Fruit fly (Drosophila melanogaster) whole organism, embryonic: ENCODE measurements around the gene yellow-e3.

Experiments
- Ada2b ChIP-seq: fragments of 200-800 bp; sonication (Bioruptor generic); IDR thresholded peaks from 2 replicates; pipeline ENCODE4 v1.3.6; 2022; ENCODE audit warnings: missing biosample characterization, missing genetic modification characterization
- Adf1 ChIP-seq: fragments of 200-800 bp; sonication (Bioruptor generic); IDR thresholded peaks from 2 replicates; pipeline ENCODE4 v1.3.6; 2022; ENCODE audit warnings: missing biosample characterization, missing genetic modification characterization
- Asciz ChIP-seq: fragments of 200-800 bp; sonication (Bioruptor generic); optimal IDR thresholded peaks from 2 replicates; lab custom pipeline; 2017; ENCODE audit warnings: missing biosample characterization, mild to moderate bottlenecking, missing genetic modification characterization, missing genetic modification reagents
- CG10462 ChIP-seq: fragments of 200-800 bp; sonication (Bioruptor generic); optimal IDR thresholded peaks from 2 replicates; lab custom pipeline; 2016; ENCODE audit warnings: missing biosample characterization, missing genetic modification characterization
- CG11093 ChIP-seq: fragments of 200-800 bp; sonication (Bioruptor generic); IDR thresholded peaks from 3 replicates; pipeline ENCODE4 v1.3.6; 2022; ENCODE audit warnings: missing biosample characterization, missing genetic modification characterization
- CG11456 ChIP-seq: fragments of 200-800 bp; sonication (Bioruptor generic); IDR thresholded peaks from 3 replicates; pipeline ENCODE4 v1.3.6; 2022; ENCODE audit warnings: missing biosample characterization, missing genetic modification characterization
- CG12155 ChIP-seq: fragments of 200-800 bp; sonication (Bioruptor generic); optimal IDR thresholded peaks from 3 replicates; lab custom pipeline; 2016; ENCODE audit warnings: missing biosample characterization, missing genetic modification characterization
- CG13894 ChIP-seq: fragments of 200-800 bp; sonication (Bioruptor generic); optimal IDR thresholded peaks from 3 replicates; lab custom pipeline; 2018; ENCODE audit warnings: missing biosample characterization, mild to moderate bottlenecking, missing genetic modification characterization, moderate library complexity
- CG16815 ChIP-seq: fragments of 200-800 bp; sonication (Bioruptor generic); optimal IDR thresholded peaks from 3 replicates; lab custom pipeline; 2017; ENCODE audit warnings: missing biosample characterization, mild to moderate bottlenecking, missing genetic modification characterization
- CG16863 ChIP-seq: fragments of 200-800 bp; sonication (Bioruptor generic); optimal IDR thresholded peaks from 3 replicates; lab custom pipeline; 2016; ENCODE audit warnings: missing biosample characterization, missing genetic modification characterization
- CG2202 ChIP-seq: fragments of 200-800 bp; sonication (Bioruptor generic); optimal IDR thresholded peaks from 2 replicates; lab custom pipeline; 2018; ENCODE audit warnings: missing biosample characterization, mild to moderate bottlenecking, missing genetic modification characterization
- CG2678 ChIP-seq: fragments of 200-800 bp; sonication (Bioruptor generic); optimal IDR thresholded peaks from 3 replicates; lab custom pipeline; 2019; ENCODE audit warnings: missing biosample characterization, mild to moderate bottlenecking, missing genetic modification characterization, moderate library complexity
- CG30403 ChIP-seq: fragments of 200-800 bp; sonication (Bioruptor generic); optimal IDR thresholded peaks from 3 replicates; lab custom pipeline; 2016; ENCODE audit warnings: missing biosample characterization, missing genetic modification characterization
- CG3163 ChIP-seq: fragments of 200-800 bp; sonication (Bioruptor generic); optimal IDR thresholded peaks from 3 replicates; lab custom pipeline; 2016; ENCODE audit warnings: missing biosample characterization, missing genetic modification characterization
- CG34422 ChIP-seq: fragments of 200-800 bp; sonication (Bioruptor generic); IDR thresholded peaks from 3 replicates; pipeline ENCODE4 v1.3.6; 2022; ENCODE audit warnings: missing biosample characterization, missing genetic modification characterization
- CG4328 ChIP-seq: fragments of 200-800 bp; sonication (Bioruptor generic); optimal IDR thresholded peaks from 3 replicates; lab custom pipeline; 2017; ENCODE audit warnings: missing biosample characterization, missing genetic modification reagents, missing genetic modification characterization
- Dip3 ChIP-seq: fragments of 200-800 bp; sonication (Bioruptor generic); optimal IDR thresholded peaks from 3 replicates; lab custom pipeline; 2016; ENCODE audit warnings: missing biosample characterization, missing genetic modification characterization
- ERR ChIP-seq: fragments of 200-800 bp; sonication (Bioruptor generic); optimal IDR thresholded peaks from 2 replicates; lab custom pipeline; 2016; ENCODE audit warnings: missing biosample characterization, missing genetic modification characterization
- HmgZ ChIP-seq: fragments of 200-800 bp; sonication (Bioruptor generic); optimal IDR thresholded peaks from 2 replicates; lab custom pipeline; 2018; ENCODE audit warnings: missing biosample characterization, mild to moderate bottlenecking, missing genetic modification characterization
- MESR4 ChIP-seq: fragments of 200-800 bp; sonication (Bioruptor generic); optimal IDR thresholded peaks from 2 replicates; lab custom pipeline; 2018; ENCODE audit warnings: missing biosample characterization, mild to moderate bottlenecking, missing genetic modification characterization, moderate library complexity
- MTF-1 ChIP-seq: fragments of 200-800 bp; sonication (Bioruptor generic); optimal IDR thresholded peaks from 2 replicates; lab custom pipeline; 2018; ENCODE audit warnings: missing biosample characterization, mild to moderate bottlenecking, missing genetic modification characterization, borderline replicate concordance
- Med ChIP-seq: fragments of 200-800 bp; sonication (Bioruptor generic); peaks from one replicate; lab custom pipeline; 2016; ENCODE audit warnings: missing biosample characterization, missing genetic modification characterization, mild to moderate bottlenecking, inconsistent platforms, moderate library complexity
- Mrtf ChIP-seq: fragments of 200-800 bp; sonication (Bioruptor generic); IDR thresholded peaks from 3 replicates; pipeline ENCODE4 v1.3.6; 2022; ENCODE audit warnings: missing biosample characterization, missing genetic modification characterization
- Poxn ChIP-seq: fragments of 200-800 bp; sonication (Bioruptor generic); IDR thresholded peaks from 2 replicates; pipeline ENCODE4 v1.3.6; 2022; ENCODE audit warnings: missing biosample characterization, missing genetic modification characterization
- Scr ChIP-seq: fragments of 200-800 bp; sonication (Bioruptor generic); IDR thresholded peaks from 2 replicates; pipeline ENCODE4 v1.3.6; 2022; ENCODE audit warnings: missing biosample characterization, missing genetic modification characterization; ENCODE audit not compliant: partially characterized antibody
- Ssrp ChIP-seq: fragments of 200-800 bp; sonication (Bioruptor generic); optimal IDR thresholded peaks from 2 replicates; lab custom pipeline; 2018; ENCODE audit warnings: missing biosample characterization, mild to moderate bottlenecking, missing genetic modification characterization, moderate library complexity
- TFAM ChIP-seq: fragments of 200-800 bp; sonication (Bioruptor generic); optimal IDR thresholded peaks from 2 replicates; lab custom pipeline; 2017; ENCODE audit warnings: missing biosample characterization, missing genetic modification characterization, inconsistent platforms
- Xbp1 ChIP-seq: fragments of 200-800 bp; sonication (Bioruptor generic); optimal IDR thresholded peaks from 3 replicates; lab custom pipeline; 2016; ENCODE audit warnings: missing biosample characterization, mild to moderate bottlenecking, missing genetic modification characterization
- crc ChIP-seq: fragments of 200-800 bp; sonication (Bioruptor generic); optimal IDR thresholded peaks from 2 replicates; lab custom pipeline; 2016; ENCODE audit warnings: missing biosample characterization, missing genetic modification characterization
- croc ChIP-seq: fragments of 200-800 bp; sonication (Bioruptor generic); conservative IDR thresholded peaks from 3 replicates; pipeline ENCODE4 v1.3.6; 2022; ENCODE audit warnings: missing biosample characterization, missing genetic modification characterization
- dan ChIP-seq: fragments of 200-800 bp; sonication (Bioruptor generic); IDR thresholded peaks from 2 replicates; pipeline ENCODE4 v1.3.6; 2022; ENCODE audit warnings: missing biosample characterization, missing genetic modification characterization
- ewg ChIP-seq: fragments of 200-800 bp; sonication (Bioruptor generic); optimal IDR thresholded peaks from 3 replicates; lab custom pipeline; 2017; ENCODE audit warnings: mild to moderate bottlenecking, missing biosample characterization, missing genetic modification reagents, missing genetic modification characterization
- gcm2 ChIP-seq: fragments of 200-800 bp; sonication (Bioruptor generic); optimal IDR thresholded peaks from 2 replicates; lab custom pipeline; 2016; ENCODE audit warnings: missing biosample characterization, missing genetic modification characterization
- ind ChIP-seq: fragments of 200-800 bp; sonication (Bioruptor generic); optimal IDR thresholded peaks from 3 replicates; lab custom pipeline; 2016; ENCODE audit warnings: missing biosample characterization, missing genetic modification characterization
- insv ChIP-seq, 2 experiments: fragments of 200-800 bp; sonication (Bioruptor generic); optimal IDR thresholded peaks; 3 replicates each; lab custom pipeline; 2016 to 2018; ENCODE audit warnings: missing biosample characterization in 2 of 2, missing genetic modification characterization in 2 of 2
- jing ChIP-seq: fragments of 200-800 bp; sonication (Bioruptor generic); optimal IDR thresholded peaks from 2 replicates; lab custom pipeline; 2018; ENCODE audit warnings: missing biosample characterization, mild to moderate bottlenecking, missing genetic modification characterization
- lmd ChIP-seq: fragments of 200-800 bp; sonication (Bioruptor generic); IDR thresholded peaks from 2 replicates; pipeline ENCODE4 v1.3.6; 2022; ENCODE audit warnings: missing biosample characterization, missing genetic modification characterization
- lov ChIP-seq, 2 experiments: fragments of 200-800 bp in 1 of 2; fragments of >200 bp in 1 of 2; sonication (Bioruptor generic) in 1 of 2; IDR thresholded peaks in 1 of 2; optimal IDR thresholded peaks in 1 of 2; 2 replicates in 1 of 2; 3 replicates in 1 of 2; pipeline versions ENCODE4 v1.3.6 to Lab custom; 2017 to 2022; ENCODE audit warnings: missing biosample characterization in 1 of 2, missing genetic modification characterization in 1 of 2
- nerfin-2 ChIP-seq: fragments of 200-800 bp; sonication (Bioruptor generic); IDR thresholded peaks from 2 replicates; pipeline ENCODE4 v1.3.6; 2022; ENCODE audit warnings: missing biosample characterization, missing genetic modification characterization; ENCODE audit not compliant: partially characterized antibody
- peb ChIP-seq: fragments of 200-800 bp; sonication (Bioruptor generic); IDR thresholded peaks from 2 replicates; pipeline ENCODE4 v1.3.6; 2022; ENCODE audit warnings: missing biosample characterization, missing genetic modification characterization
- prd ChIP-seq, 3 experiments: fragments of >200 bp in 2 of 3; fragments of 200-800 bp in 1 of 3; sonication (Bioruptor generic) in 1 of 3; optimal IDR thresholded peaks in 2 of 3; IDR thresholded peaks in 1 of 3; 2 replicates in 2 of 3; 3 replicates in 1 of 3; pipeline versions ENCODE4 v1.3.6 to Lab custom; 2017 to 2022; ENCODE audit warnings: missing biosample characterization in 1 of 3, missing genetic modification characterization in 1 of 3
- psq ChIP-seq: fragments of 200-800 bp; sonication (Bioruptor generic); optimal IDR thresholded peaks from 2 replicates; lab custom pipeline; 2017; ENCODE audit warnings: missing biosample characterization, missing genetic modification characterization
- scrt ChIP-seq: fragments of 200-800 bp; sonication (Bioruptor generic); optimal IDR thresholded peaks from 2 replicates; lab custom pipeline; 2018; ENCODE audit warnings: missing biosample characterization, mild to moderate bottlenecking, missing genetic modification characterization, moderate library complexity
- so ChIP-seq: fragments of 200-800 bp; sonication (Bioruptor generic); IDR thresholded peaks from 3 replicates; pipeline ENCODE4 v1.3.6; 2022; ENCODE audit warnings: missing biosample characterization, missing genetic modification characterization
- sqz ChIP-seq: fragments of 200-800 bp; sonication (Bioruptor generic); optimal IDR thresholded peaks from 3 replicates; lab custom pipeline; 2018; ENCODE audit warnings: missing biosample characterization, mild to moderate bottlenecking, missing genetic modification characterization
- tin ChIP-seq: fragments of 200-800 bp; sonication (Bioruptor generic); optimal IDR thresholded peaks from 3 replicates; lab custom pipeline; 2016; ENCODE audit warnings: missing biosample characterization, missing genetic modification characterization
- trem ChIP-seq: fragments of 200-800 bp; optimal IDR thresholded peaks from 3 replicates; lab custom pipeline; 2019; ENCODE audit warnings: missing biosample characterization, mild to moderate bottlenecking, missing genetic modification characterization, moderate library complexity
- trh ChIP-seq: fragments of 200-800 bp; sonication (Bioruptor generic); optimal IDR thresholded peaks from 2 replicates; lab custom pipeline; 2016; ENCODE audit warnings: missing biosample characterization, missing genetic modification characterization
- vnd ChIP-seq: fragments of 200-800 bp; sonication (Bioruptor generic); IDR thresholded peaks from 3 replicates; pipeline ENCODE4 v1.3.6; 2022; ENCODE audit warnings: missing biosample characterization, missing genetic modification characterization; ENCODE audit not compliant: partially characterized antibody

The yellow-e3 gene

DNA sequence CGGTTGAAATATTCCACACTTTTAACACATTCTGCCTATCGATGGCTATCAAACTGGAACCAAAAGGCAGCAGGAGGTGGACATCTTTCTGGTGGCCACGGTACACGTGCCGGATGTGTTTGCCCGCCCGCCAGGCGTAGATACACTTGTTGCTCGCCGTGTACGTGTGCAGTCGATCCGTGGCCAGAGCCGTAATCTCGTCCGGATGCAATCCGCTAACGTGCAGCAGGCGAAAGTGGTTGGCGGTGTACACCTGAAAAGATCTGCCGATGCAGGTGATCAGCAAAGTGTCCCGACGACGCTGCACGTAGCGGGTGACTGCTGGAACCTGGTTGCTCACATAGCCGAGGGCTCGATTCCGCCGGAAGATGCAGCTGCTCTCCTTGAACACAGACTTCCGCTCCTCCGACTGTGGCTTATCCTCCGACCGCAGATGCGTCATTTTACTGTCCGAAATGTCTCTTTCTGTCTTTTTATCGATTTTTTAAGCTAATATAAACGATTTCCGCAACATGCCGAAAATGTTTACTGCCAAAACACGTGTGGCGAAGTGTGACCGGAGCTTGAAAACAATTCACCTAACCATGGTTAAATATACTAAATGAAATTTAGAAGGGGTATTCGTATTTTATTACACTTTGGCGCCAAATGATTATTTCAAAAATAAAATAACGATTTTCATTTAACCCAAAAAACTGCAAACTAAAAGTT, 16.4 kb downstream of the yellow-e3 start, which contains the start of gene CG9799 (continued):
- TF ChIP-seq CG16863 (GFP tag; lab: Kevin White, UChicago), result no peak
- TF ChIP-seq MTF-1 (GFP tag; lab: Kevin White, UChicago), result no peak
- TF ChIP-seq jing (GFP tag; lab: Kevin White, UChicago), result no peak
- TF ChIP-seq nerfin-2, result peak; percentile 32; the same call in 1 of the 2 replicates
- no peak for TF ChIP-seq CG12155 (GFP tag; lab: Kevin White, UChicago)
- TF ChIP-seq CG10462 (GFP tag; lab: Kevin White, UChicago), result no peak
- TF ChIP-seq Xbp1 (GFP tag; lab: Kevin White, UChicago), result no peak
- peak; percentile 4 for TF ChIP-seq HmgZ (tag; lab: Kevin White, UChicago)
- TF ChIP-seq trh (GFP tag; lab: Kevin White, UChicago), result no peak
- no peak for TF ChIP-seq Poxn (GFP tag; lab: Robert Waterston, UW)
- TF ChIP-seq crc (GFP tag; lab: Kevin White, UChicago), result no peak
- TF ChIP-seq dan (GFP tag; lab: Robert Waterston, UW), result no peak
- TF ChIP-seq CG11456 (GFP tag; lab: Robert Waterston, UW), result no peak
- TF ChIP-seq CG11093 (GFP tag; lab: Robert Waterston, UW), result 0 out of 3 replicates have a peak, but pooled peaks have one; percentile 44
- TF ChIP-seq TFAM (GFP tag; lab: Kevin White, UChicago), result no peak
- peak; percentile 9 for TF ChIP-seq scrt (GFP tag; lab: Kevin White, UChicago)
- no peak for TF ChIP-seq CG13894 (tag; lab: Kevin White, UChicago)
- TF ChIP-seq psq (GFP tag; lab: Kevin White, UChicago), result no peak
- TF ChIP-seq MESR4 (GFP tag; lab: Kevin White, UChicago), result peak; percentile 71
- TF ChIP-seq ewg, result no peak
- no peak for TF ChIP-seq vnd
- TF ChIP-seq CG2202 (tag; lab: Kevin White, UChicago), result no peak
- no peak for TF ChIP-seq CG2678 (tag; lab: Kevin White, UChicago)
- no peak for TF ChIP-seq tin (GFP tag; lab: Kevin White, UChicago)
- TF ChIP-seq CG4328 (GFP tag; lab: Kevin White, UChicago), result no peak
- TF ChIP-seq trem (tag; lab: Kevin White, UChicago), result peak; percentile 32
- TF ChIP-seq Mrtf (GFP tag; lab: Robert Waterston, UW), result no peak
- no peak for TF ChIP-seq ind (GFP tag; lab: Kevin White, UChicago)
- TF ChIP-seq CG34422 (GFP tag; lab: Robert Waterston, UW), result peak; percentile 84; the same call in 2 of the 3 replicates
- TF ChIP-seq Dip3 (GFP tag; lab: Kevin White, UChicago), result no peak
- no peak for TF ChIP-seq Ada2b (GFP tag; lab: Robert Waterston, UW)
- TF ChIP-seq lmd (GFP tag; lab: Robert Waterston, UW), result no peak
- no peak for TF ChIP-seq so (GFP tag; lab: Robert Waterston, UW)
- no peak for TF ChIP-seq CG30403
- no peak for TF ChIP-seq lov (optimal IDR thresholded peaks at IDR 0.05; lab: Kevin White, UChicago)
- peak; percentile 90 for TF ChIP-seq lov (GFP tag; IDR thresholded peaks at IDR 0.05; lab: Robert Waterston, UW)
- peak; percentile 59 for TF ChIP-seq Med (GFP tag; lab: Kevin White, UChicago)
- no peak for TF ChIP-seq CG16815 (GFP tag; lab: Kevin White, UChicago)
- peak in 1 of 2 experiments; percentile 38 for TF ChIP-seq insv (GFP tag; optimal IDR thresholded peaks at IDR 0.05; lab: Kevin White, UChicago)
- no peak for TF ChIP-seq Ssrp
- TF ChIP-seq croc (GFP tag; lab: Robert Waterston, UW), result no peak
- no peak for TF ChIP-seq ERR (GFP tag; lab: Kevin White, UChicago)
- no peak for TF ChIP-seq sqz (GFP tag; lab: Kevin White, UChicago)
- no peak for TF ChIP-seq gcm2 (GFP tag; lab: Kevin White, UChicago)
- no peak for TF ChIP-seq CG3163 (GFP tag; lab: Kevin White, UChicago)
- no peak for TF ChIP-seq Scr (GFP tag; lab: Robert Waterston, UW)
- TF ChIP-seq prd (optimal IDR thresholded peaks at IDR 0.05; lab: Kevin White, UChicago), result no peak
- peak; percentile 53; the same call in 2 of the 3 replicates for TF ChIP-seq prd (GFP tag; IDR thresholded peaks at IDR 0.05; lab: Robert Waterston, UW)
- TF ChIP-seq Adf1 (GFP tag; lab: Robert Waterston, UW), result no peak
- no peak for TF ChIP-seq Asciz (GFP tag; lab: Kevin White, UChicago)
- no peak for TF ChIP-seq peb (GFP tag; lab: Robert Waterston, UW)
